Fruit fly (Drosophila melanogaster) whole organism: ENCODE data around the gene Kul.

ENCODE experiments used
- Dll ChIP-seq: fragments of >200 bp; optimal IDR thresholded peaks from 2 replicates; lab custom pipeline; 2017
- EcR ChIP-seq, 2 experiments: fragments of >200 bp; optimal IDR thresholded peaks; 2 replicates each; lab custom pipeline; 2017; ENCODE audit warnings: missing biosample characterization in 2 of 2, missing genetic modification characterization in 2 of 2, missing genetic modification reagents in 2 of 2

- TF ChIP-seq Dll (lab: Kevin White, UChicago) (no peak), EcR (GFP tag; optimal IDR thresholded peaks at IDR 0.05; lab: Kevin White, UChicago) (no peak)
These were observed 885 bp upstream of the Kul start, which contains the start of the genes Naa40 and CG18731 for dm6 chr3R:29724745-29725144.
